Fruit fly (Drosophila melanogaster) whole organism: ENCODE data around the gene CG18530.

ENCODE experiments used
- CG8478 ChIP-seq: fragments of >200 bp; optimal IDR thresholded peaks from 2 replicates; lab custom pipeline; 2018; ENCODE audit warnings: inconsistent platforms
- psq ChIP-seq: fragments of >200 bp; optimal IDR thresholded peaks from 2 replicates; lab custom pipeline; 2017
- usp ChIP-seq: fragments of >200 bp; optimal IDR thresholded peaks from 2 replicates; lab custom pipeline; 2017; ENCODE audit warnings: missing biosample characterization, missing genetic modification characterization, mixed read lengths

- no peak for TF ChIP-seq psq (lab: Kevin White, UChicago)
- no peak for TF ChIP-seq CG8478
- TF ChIP-seq usp (GFP tag; lab: Kevin White, UChicago), result no peak
Measured at dm6 chr3R:12626674-12627382, 6.3 kb upstream of the CG18530 start.
